Fruit fly (Drosophila melanogaster) whole organism, embryonic: ENCODE data around the gene CG6216.

Experiments
- CG12219 ChIP-seq: fragments of 200-800 bp; sonication (Bioruptor generic); optimal IDR thresholded peaks from 3 replicates; lab custom pipeline; 2018; ENCODE audit warnings: missing biosample characterization, mild to moderate bottlenecking, missing genetic modification characterization
- CG14710 ChIP-seq: fragments of 200-800 bp; sonication (Bioruptor generic); optimal IDR thresholded peaks from 3 replicates; lab custom pipeline; 2019; ENCODE audit warnings: missing biosample characterization, mild to moderate bottlenecking, missing genetic modification characterization, moderate library complexity
- CG31224 ChIP-seq: fragments of 200-800 bp; sonication (Bioruptor generic); IDR thresholded peaks from 2 replicates; pipeline ENCODE4 v1.3.6; 2022; ENCODE audit warnings: missing biosample characterization, missing genetic modification characterization
- CG3163 ChIP-seq: fragments of 200-800 bp; sonication (Bioruptor generic); optimal IDR thresholded peaks from 3 replicates; lab custom pipeline; 2016; ENCODE audit warnings: missing biosample characterization, missing genetic modification characterization
- CG7745 ChIP-seq: fragments of 200-800 bp; sonication (Bioruptor generic); optimal IDR thresholded peaks from 2 replicates; lab custom pipeline; 2018; ENCODE audit warnings: missing biosample characterization, mild to moderate bottlenecking, missing genetic modification characterization, moderate library complexity
- CG7987 ChIP-seq: fragments of 200-800 bp; sonication (Bioruptor generic); optimal IDR thresholded peaks from 2 replicates; lab custom pipeline; 2018; ENCODE audit warnings: missing biosample characterization, mild to moderate bottlenecking, missing genetic modification characterization, moderate library complexity
- HHEX ChIP-seq: fragments of 200-800 bp; sonication (Bioruptor generic); optimal IDR thresholded peaks from 3 replicates; lab custom pipeline; 2017; ENCODE audit warnings: missing biosample characterization, mild to moderate bottlenecking, missing genetic modification characterization, missing genetic modification reagents
- ap ChIP-seq: fragments of 200-800 bp; sonication (Bioruptor generic); IDR thresholded peaks from 2 replicates; pipeline ENCODE4 v1.3.6; 2022; ENCODE audit warnings: missing biosample characterization, missing genetic modification characterization
- h ChIP-seq: fragments of >200 bp; optimal IDR thresholded peaks from 2 replicates; lab custom pipeline; 2017
- pb ChIP-seq: fragments of 200-800 bp; sonication (Bioruptor generic); optimal IDR thresholded peaks from 3 replicates; lab custom pipeline; 2016; ENCODE audit warnings: missing biosample characterization, missing genetic modification characterization

DNA sequence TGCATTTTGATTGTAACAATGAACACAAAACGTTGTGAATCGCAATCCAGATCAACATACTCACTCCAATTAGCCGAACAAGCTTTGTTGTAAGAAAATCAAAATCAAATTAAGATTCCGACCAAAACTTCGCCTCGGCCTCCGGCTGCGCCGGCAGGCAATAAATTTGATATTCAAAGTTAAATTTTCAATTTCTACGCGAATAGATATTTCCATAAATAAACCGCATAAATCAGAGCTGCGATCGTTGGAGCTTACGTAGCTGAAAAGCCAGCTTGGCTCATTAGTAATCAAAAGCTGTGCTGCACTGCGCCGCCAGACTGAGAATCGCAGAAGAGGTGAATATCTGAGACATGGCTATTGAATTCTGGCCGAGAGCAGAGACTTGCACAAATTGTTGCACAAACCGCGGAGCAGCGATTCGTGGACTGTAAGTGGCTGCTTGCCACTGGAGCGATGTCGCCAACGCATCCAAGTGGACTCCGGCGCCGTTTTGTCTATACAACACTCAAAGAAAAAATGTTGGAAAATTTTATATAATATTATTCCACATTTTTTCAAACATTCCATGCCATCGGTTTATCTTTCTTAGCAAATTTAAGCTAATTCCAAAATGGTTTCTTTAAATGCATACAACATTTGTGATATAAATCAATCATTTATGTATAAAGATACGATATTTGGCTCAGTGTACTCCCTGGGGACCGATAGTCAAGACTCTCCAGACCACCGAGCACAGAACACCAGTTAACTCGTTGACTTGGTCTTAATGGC, 1.9 kb downstream of the CG6216 start:
- no peak for TF ChIP-seq CG31224
- no peak for TF ChIP-seq CG7987
- peak; percentile 35 for TF ChIP-seq HHEX (GFP tag; lab: Kevin White, UChicago)
- TF ChIP-seq CG14710 (tag; lab: Kevin White, UChicago): peak; percentile 62
- no peak for TF ChIP-seq CG12219 (GFP tag; lab: Kevin White, UChicago)
- 0 out of 2 replicates have a peak, but pooled peaks have one; percentile 44 for TF ChIP-seq ap (GFP tag; lab: Robert Waterston, UW)
- TF ChIP-seq pb (GFP tag; lab: Kevin White, UChicago): no peak
- no peak for TF ChIP-seq CG3163
- TF ChIP-seq h: no peak
- no peak for TF ChIP-seq CG7745 (tag; lab: Kevin White, UChicago)
